Worm (Caenorhabditis elegans) whole organism, mixed stage, embryonic: Measurements from ENCODE around the gene srw-32.

Experiments used
- M03D4.4 ChIP-seq: sonication (generic microtip); optimal IDR thresholded peaks from 2 replicates; lab custom pipeline; 2017; ENCODE audit warnings: mild to moderate bottlenecking, missing genetic modification characterization, missing compliant biosample characterization
- bed-3 ChIP-seq: fragments of 200-800 bp; sonication (Bioruptor generic); optimal IDR thresholded peaks from 3 replicates; lab custom pipeline; 2018; ENCODE audit warnings: mild to moderate bottlenecking, missing genetic modification characterization, moderate library complexity, missing compliant biosample characterization
- blmp-1 ChIP-seq: fragments of 150-350 bp; optimal IDR thresholded peaks from 2 replicates; lab custom pipeline; 2014; ENCODE audit warnings: missing biosample characterization, missing genetic modification characterization
- ceh-39 ChIP-seq: fragments of 150-350 bp; optimal IDR thresholded peaks from 2 replicates; lab custom pipeline; 2014; ENCODE audit warnings: missing biosample characterization, missing genetic modification characterization
- ceh-43 ChIP-seq: fragments of 200-800 bp; sonication (Bioruptor generic); optimal IDR thresholded peaks from 2 replicates; lab custom pipeline; 2018; ENCODE audit warnings: mild to moderate bottlenecking, missing genetic modification characterization, moderate library complexity, missing compliant biosample characterization
- ces-1 ChIP-seq: fragments of 150-350 bp; optimal IDR thresholded peaks from 2 replicates; lab custom pipeline; 2014; ENCODE audit warnings: missing biosample characterization, missing genetic modification reagents, missing genetic modification characterization
- cnd-1 ChIP-seq: fragments of 200-800 bp; sonication (Bioruptor generic); optimal IDR thresholded peaks from 2 replicates; lab custom pipeline; 2018; ENCODE audit warnings: mild to moderate bottlenecking, missing genetic modification characterization, missing compliant biosample characterization
- drap-1 ChIP-seq: fragments of 200-800 bp; sonication (Bioruptor generic); optimal IDR thresholded peaks from 3 replicates; lab custom pipeline; 2018; ENCODE audit warnings: mild to moderate bottlenecking, missing genetic modification characterization, missing compliant biosample characterization
- elt-1 ChIP-seq: sonication (generic microtip); optimal IDR thresholded peaks from 2 replicates; lab custom pipeline; 2017; ENCODE audit warnings: missing genetic modification characterization, mild to moderate bottlenecking, missing compliant biosample characterization, antibody characterized with exemption, moderate library complexity, borderline replicate concordance; ENCODE audit not compliant: insufficient read depth
- elt-3 ChIP-seq: fragments of 150-350 bp; optimal IDR thresholded peaks from 2 replicates; lab custom pipeline; 2014; ENCODE audit warnings: missing biosample characterization, missing genetic modification characterization
- flh-1 ChIP-seq: fragments of 200-800 bp; sonication (Bioruptor generic); optimal IDR thresholded peaks from 2 replicates; lab custom pipeline; 2018; ENCODE audit warnings: mild to moderate bottlenecking, missing genetic modification characterization, moderate library complexity, missing compliant biosample characterization
- ham-2 ChIP-seq: fragments of 200-800 bp; sonication (Bioruptor generic); optimal IDR thresholded peaks from 2 replicates; lab custom pipeline; 2018; ENCODE audit warnings: mild to moderate bottlenecking, missing genetic modification characterization, missing compliant biosample characterization
- hlh-1 ChIP-seq: fragments of 150-350 bp; optimal IDR thresholded peaks from 2 replicates; lab custom pipeline; 2014; ENCODE audit warnings: missing biosample characterization, missing genetic modification reagents, missing genetic modification characterization
- lin-13 ChIP-seq: fragments of 150-350 bp; optimal IDR thresholded peaks from 2 replicates; lab custom pipeline; 2014; ENCODE audit warnings: missing biosample characterization, missing genetic modification characterization
- lin-32 ChIP-seq: fragments of 200-800 bp; sonication (Bioruptor generic); optimal IDR thresholded peaks from 2 replicates; lab custom pipeline; 2018; ENCODE audit warnings: mild to moderate bottlenecking, missing genetic modification characterization, missing compliant biosample characterization
- mab-5 ChIP-seq: fragments of 150-350 bp; optimal IDR thresholded peaks from 2 replicates; lab custom pipeline; 2014; ENCODE audit warnings: missing biosample characterization, missing genetic modification characterization
- mep-1 ChIP-seq: fragments of 150-350 bp; optimal IDR thresholded peaks from 2 replicates; lab custom pipeline; 2017; ENCODE audit warnings: missing biosample characterization, missing genetic modification reagents, missing genetic modification characterization, inconsistent platforms
- mls-2 ChIP-seq: sonication (generic microtip); optimal IDR thresholded peaks from 2 replicates; lab custom pipeline; 2016; ENCODE audit warnings: mild to moderate bottlenecking, missing genetic modification characterization, moderate library complexity, missing compliant biosample characterization
- nhr-12 ChIP-seq: fragments of 150-350 bp; optimal IDR thresholded peaks from 2 replicates; lab custom pipeline; 2014; ENCODE audit warnings: missing biosample characterization, missing genetic modification characterization
- nhr-2 ChIP-seq: fragments of 150-350 bp; optimal IDR thresholded peaks from 2 replicates; lab custom pipeline; 2014; ENCODE audit warnings: missing biosample characterization, missing genetic modification characterization
- nhr-237 ChIP-seq: fragments of 150-350 bp; optimal IDR thresholded peaks from 2 replicates; lab custom pipeline; 2014; ENCODE audit warnings: missing biosample characterization, missing genetic modification characterization
- nhr-28 ChIP-seq: fragments of 150-350 bp; optimal IDR thresholded peaks from 2 replicates; lab custom pipeline; 2014; ENCODE audit warnings: missing biosample characterization, missing genetic modification characterization
- nhr-76 ChIP-seq: sonication (generic microtip); optimal IDR thresholded peaks from 2 replicates; lab custom pipeline; 2017; ENCODE audit warnings: missing biosample characterization, missing genetic modification characterization
- sem-2 ChIP-seq: fragments of 200-800 bp; sonication (Bioruptor generic); optimal IDR thresholded peaks from 2 replicates; lab custom pipeline; 2018; ENCODE audit warnings: mild to moderate bottlenecking, missing genetic modification characterization, missing compliant biosample characterization
- snpc-4 ChIP-seq: fragments of 150-350 bp; optimal IDR thresholded peaks from 2 replicates; lab custom pipeline; 2014; ENCODE audit warnings: missing biosample characterization, missing genetic modification characterization
- sptf-1 ChIP-seq: sonication (generic microtip); optimal IDR thresholded peaks from 2 replicates; lab custom pipeline; 2017; ENCODE audit warnings: mild to moderate bottlenecking, missing genetic modification characterization, moderate library complexity, missing compliant biosample characterization
- tbx-8 ChIP-seq: fragments of 200-800 bp; sonication (Bioruptor generic); optimal IDR thresholded peaks from 2 replicates; lab custom pipeline; 2018; ENCODE audit warnings: mild to moderate bottlenecking, missing genetic modification characterization, moderate library complexity, missing compliant biosample characterization
- unc-120 ChIP-seq: sonication (generic microtip); optimal IDR thresholded peaks from 2 replicates; lab custom pipeline; 2017; ENCODE audit warnings: missing genetic modification characterization, missing compliant biosample characterization; ENCODE audit not compliant: poor library complexity, severe bottlenecking
- unc-39 ChIP-seq: fragments of 150-350 bp; optimal IDR thresholded peaks from 2 replicates; lab custom pipeline; 2014; ENCODE audit warnings: missing biosample characterization, missing genetic modification characterization
- unc-62 ChIP-seq: fragments of 150-350 bp; optimal IDR thresholded peaks from 2 replicates; lab custom pipeline; 2014; ENCODE audit warnings: missing biosample characterization, missing genetic modification reagents, missing genetic modification characterization
- zip-8 ChIP-seq: fragments of 150-350 bp; optimal IDR thresholded peaks from 2 replicates; lab custom pipeline; 2014; ENCODE audit warnings: missing biosample characterization, missing genetic modification characterization
- ztf-11 ChIP-seq: fragments of 150-350 bp; optimal IDR thresholded peaks from 2 replicates; lab custom pipeline; 2014; ENCODE audit warnings: missing biosample characterization, missing genetic modification characterization

Gene srw-32

ce11 chrV:17469180-17469579 is 39.4 kb upstream of the srw-32 start, which contains the start of gene F20E11.17:
Gene F20E11.17 (minus strand): TSS chrV:17469280.
- TF ChIP-seq zip-8 (tag; lab: Kevin White, UChicago) (no peak), nhr-12 (tag; lab: Kevin White, UChicago) (no peak), elt-1 (tag; lab: Kevin White, UChicago) (no peak), tbx-8 (GFP tag; lab: Kevin White, UChicago) (no peak), ham-2 (no peak), nhr-237 (no peak), snpc-4 (tag; lab: Kevin White, UChicago) (no peak), ztf-11 (tag; lab: Kevin White, UChicago) (no peak), elt-3 (tag; lab: Kevin White, UChicago) (no peak), cnd-1 (no peak), mep-1 (tag; lab: Kevin White, UChicago) (no peak), ceh-39 (no peak), lin-13 (tag; lab: Kevin White, UChicago) (no peak), ceh-43 (no peak), mls-2 (tag; lab: Kevin White, UChicago) (no peak), ces-1 (GFP tag; lab: Kevin White, UChicago) (no peak), flh-1 (GFP tag; lab: Kevin White, UChicago) (no peak), drap-1 (GFP tag; lab: Kevin White, UChicago) (no peak), sem-2 (GFP tag; lab: Kevin White, UChicago) (no peak)

ce11 chrV:17471564-17471963 is 37.0 kb upstream of the srw-32 start, which contains the start of gene srh-235:
Gene srh-235 (minus strand): TSS chrV:17471664.
- TF ChIP-seq cnd-1 (no peak), mls-2 (tag; lab: Kevin White, UChicago) (no peak), ces-1 (GFP tag; lab: Kevin White, UChicago) (no peak), mab-5 (no peak), hlh-1 (tag; lab: Kevin White, UChicago) (no peak), bed-3 (no peak), lin-32 (GFP tag; lab: Kevin White, UChicago) (no peak), nhr-28 (tag; lab: Kevin White, UChicago) (no peak), unc-62 (GFP tag; lab: Kevin White, UChicago) (no peak), ceh-43 (no peak), elt-1 (tag; lab: Kevin White, UChicago) (no peak), nhr-76 (no peak), lin-13 (tag; lab: Kevin White, UChicago) (no peak), nhr-2 (no peak), sptf-1 (tag; lab: Kevin White, UChicago) (no peak), ztf-11 (tag; lab: Kevin White, UChicago) (no peak), M03D4.4 (no peak)
- TF ChIP-seq, all 35 proteins: peak for 0

ce11 chrV:17473699-17474098 is 34.9 kb upstream of the srw-32 start, which contains the start of gene srh-123:
Gene srh-123 (plus strand): TSS chrV:17473999.
- TF ChIP-seq drap-1 (GFP tag; lab: Kevin White, UChicago) (no peak), blmp-1 (tag; lab: Kevin White, UChicago) (no peak), nhr-76 (no peak), ceh-39 (no peak), ceh-43 (no peak), ham-2 (no peak), sptf-1 (tag; lab: Kevin White, UChicago) (no peak), unc-39 (tag; lab: Kevin White, UChicago) (no peak), flh-1 (GFP tag; lab: Kevin White, UChicago) (no peak), bed-3 (no peak), tbx-8 (GFP tag; lab: Kevin White, UChicago) (no peak), nhr-28 (tag; lab: Kevin White, UChicago) (no peak), nhr-2 (no peak), snpc-4 (tag; lab: Kevin White, UChicago) (no peak), cnd-1 (no peak), mep-1 (tag; lab: Kevin White, UChicago) (no peak), unc-120 (tag; lab: Kevin White, UChicago) (no peak), mab-5 (no peak)

- TF ChIP-seq nhr-76 (no peak), lin-32 (GFP tag; lab: Kevin White, UChicago) (no peak), ham-2 (no peak), mab-5 (no peak)
These were observed 32.1 kb upstream of the srw-32 start, which contains the start of gene srbc-61 for ce11 chrV:17476490-17476889. Gene srbc-61 (plus strand): TSS chrV:17476790.
